Worm (Caenorhabditis elegans) whole organism, L4 larva: ENCODE measurements around the gene nyn-3.
A peak's percentile ranks its signal among the peaks of the same experiment; 100 is the strongest.

ENCODE experiments used
- aha-1 ChIP-seq: fragments of 150-350 bp; peaks from one replicate; lab custom pipeline; 2014; ENCODE audit warnings: missing biosample characterization, missing genetic modification characterization
- aly-2 ChIP-seq: sonication (generic microtip); optimal IDR thresholded peaks from 2 replicates; lab custom pipeline; 2018; ENCODE audit warnings: missing biosample characterization, missing genetic modification characterization
- ceh-20 ChIP-seq: fragments of 200-800 bp; sonication (Bioruptor generic); IDR thresholded peaks from 2 replicates; pipeline ENCODE4 v1.3.6; 2022; ENCODE audit warnings: missing genetic modification reagents, missing genetic modification characterization, missing compliant biosample characterization
- ceh-32 ChIP-seq: sonication (generic microtip); optimal IDR thresholded peaks from 2 replicates; lab custom pipeline; 2016; ENCODE audit warnings: mild to moderate bottlenecking, missing genetic modification characterization, missing compliant biosample characterization; ENCODE audit not compliant: poor library complexity
- ceh-62 ChIP-seq: sonication (generic microtip); optimal IDR thresholded peaks from 2 replicates; lab custom pipeline; 2017; ENCODE audit warnings: missing biosample characterization, missing genetic modification characterization
- dpl-1 ChIP-seq: fragments of 150-350 bp; optimal IDR thresholded peaks from 2 replicates; lab custom pipeline; 2014; ENCODE audit warnings: missing biosample characterization, missing genetic modification reagents, missing genetic modification characterization
- dve-1 ChIP-seq: sonication (generic microtip); optimal IDR thresholded peaks from 2 replicates; lab custom pipeline; 2017; ENCODE audit warnings: antibody characterized with exemption, mild to moderate bottlenecking, missing genetic modification characterization, missing compliant biosample characterization; ENCODE audit not compliant: insufficient read depth
- fos-1 ChIP-seq: fragments of 150-350 bp; optimal IDR thresholded peaks from 2 replicates; lab custom pipeline; 2014; ENCODE audit warnings: missing biosample characterization, missing genetic modification characterization
- jun-1 ChIP-seq: fragments of 150-350 bp; optimal IDR thresholded peaks from 2 replicates; lab custom pipeline; 2014; ENCODE audit warnings: missing biosample characterization, missing genetic modification reagents, missing genetic modification characterization
- lim-7 ChIP-seq: fragments of 200-800 bp; sonication (Bioruptor generic); IDR thresholded peaks from 2 replicates; pipeline ENCODE4 v1.3.6; 2022; ENCODE audit warnings: missing genetic modification characterization, missing compliant biosample characterization
- lir-3 ChIP-seq: sonication (generic microtip); optimal IDR thresholded peaks from 2 replicates; lab custom pipeline; 2016; ENCODE audit warnings: mild to moderate bottlenecking, missing genetic modification characterization, missing compliant biosample characterization
- mep-1 ChIP-seq: fragments of 150-350 bp; sonication (generic microtip); optimal IDR thresholded peaks from 3 replicates; lab custom pipeline; 2014; ENCODE audit warnings: missing biosample characterization, missing genetic modification characterization
- nhr-111 ChIP-seq: fragments of 200-800 bp; sonication (Bioruptor generic); optimal IDR thresholded peaks from 2 replicates; lab custom pipeline; 2018; ENCODE audit warnings: mild to moderate bottlenecking, missing genetic modification characterization, missing compliant biosample characterization
- nhr-28 ChIP-seq: fragments of 150-350 bp; optimal IDR thresholded peaks from 2 replicates; lab custom pipeline; 2014; ENCODE audit warnings: missing biosample characterization, missing genetic modification characterization
- nhr-6 ChIP-seq: fragments of 150-350 bp; optimal IDR thresholded peaks from 2 replicates; lab custom pipeline; 2014; ENCODE audit warnings: missing biosample characterization, missing genetic modification characterization
- nhr-76 ChIP-seq: fragments of 150-350 bp; optimal IDR thresholded peaks from 2 replicates; lab custom pipeline; 2014; ENCODE audit warnings: missing biosample characterization, missing genetic modification characterization
- nhr-77 ChIP-seq: fragments of 150-350 bp; optimal IDR thresholded peaks from 2 replicates; lab custom pipeline; 2014; ENCODE audit warnings: missing biosample characterization, missing genetic modification characterization
- pqm-1 ChIP-seq: sonication (generic microtip); optimal IDR thresholded peaks from 2 replicates; lab custom pipeline; 2017; ENCODE audit warnings: missing biosample characterization, missing genetic modification characterization
- set-16 ChIP-seq: fragments of 200-800 bp; sonication (Bioruptor generic); IDR thresholded peaks from 2 replicates; pipeline ENCODE4 v1.3.6; 2022; ENCODE audit warnings: missing genetic modification reagents, missing genetic modification characterization, missing compliant biosample characterization
- skn-1 ChIP-seq: fragments of 150-350 bp; optimal IDR thresholded peaks from 2 replicates; lab custom pipeline; 2014; ENCODE audit warnings: missing biosample characterization, missing genetic modification characterization
- snpc-1.2 ChIP-seq: fragments of 200-800 bp; sonication (Bioruptor generic); IDR thresholded peaks from 2 replicates; pipeline ENCODE4 v1.3.6; 2022; ENCODE audit warnings: missing genetic modification reagents, missing genetic modification characterization, missing compliant biosample characterization
- spr-3 ChIP-seq: fragments of 200-800 bp; sonication (Bioruptor generic); optimal IDR thresholded peaks from 2 replicates; lab custom pipeline; 2018; ENCODE audit warnings: mild to moderate bottlenecking, missing genetic modification characterization, missing compliant biosample characterization
- unc-39 ChIP-seq: sonication (generic microtip); optimal IDR thresholded peaks from 2 replicates; lab custom pipeline; 2017; ENCODE audit warnings: missing biosample characterization, missing genetic modification characterization
- zag-1 ChIP-seq: fragments of 150-350 bp; optimal IDR thresholded peaks from 2 replicates; lab custom pipeline; 2014; ENCODE audit warnings: missing biosample characterization, missing genetic modification characterization
- zfp-2 ChIP-seq: sonication (generic microtip); optimal IDR thresholded peaks from 2 replicates; lab custom pipeline; 2016; ENCODE audit warnings: mild to moderate bottlenecking, missing genetic modification characterization, missing compliant biosample characterization
- ztf-11 ChIP-seq: fragments of 150-350 bp; optimal IDR thresholded peaks from 2 replicates; lab custom pipeline; 2014; ENCODE audit warnings: missing biosample characterization, missing genetic modification characterization
- ztf-7 ChIP-seq: fragments of 150-350 bp; optimal IDR thresholded peaks from 2 replicates; lab custom pipeline; 2014; ENCODE audit warnings: missing biosample characterization, missing genetic modification characterization

The nyn-3 gene

ce11 chrII:6245199-6245702 lies 47.2 kb downstream of the nyn-3 start, which contains the start of gene blos-4:
blos-4 (plus strand) TSS chrII:6245249.
- TF ChIP-seq ceh-20 (GFP tag; lab: Robert Waterston, UW) (no peak), lim-7 (GFP tag; lab: Robert Waterston, UW) (no peak), dpl-1 (GFP tag; lab: Kevin White, UChicago) (peak; percentile 58), jun-1 (no peak), nhr-77 (tag; lab: Kevin White, UChicago) (no peak), snpc-1.2 (GFP tag; lab: Robert Waterston, UW) (no peak)

DNA sequence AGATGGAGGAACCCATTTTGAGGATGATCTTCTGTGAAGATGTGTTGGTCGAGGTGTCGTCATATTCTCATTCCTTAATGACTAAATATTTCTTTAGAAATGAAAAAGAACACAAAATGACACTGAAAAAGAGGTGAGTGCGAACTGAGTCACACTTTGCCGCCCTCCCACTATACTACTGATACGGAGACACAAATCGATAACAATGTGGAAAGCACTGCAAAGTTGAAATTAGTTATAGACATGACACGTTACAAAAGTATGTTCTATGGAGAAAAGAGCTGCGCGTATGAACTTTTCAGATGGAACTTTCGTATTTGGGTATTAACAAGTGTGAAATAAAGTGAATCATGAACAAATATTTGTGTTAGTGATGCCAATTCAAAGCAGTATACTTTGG lies 48.3 kb downstream of the nyn-3 start, which contains the start of gene tat-4:
TSS of gene tat-4 (minus strand) at position 117 of the 400 bp plus-strand sequence.
- TF ChIP-seq skn-1 (tag; lab: Kevin White, UChicago) (no peak), fos-1 (no peak), zfp-2 (tag; lab: Kevin White, UChicago) (no peak), dve-1 (tag; lab: Kevin White, UChicago) (peak; percentile 12), nhr-28 (tag; lab: Kevin White, UChicago) (peak; percentile 81), set-16 (GFP tag; lab: Robert Waterston, UW) (no peak), pqm-1 (tag; lab: Kevin White, UChicago) (peak; percentile 89), nhr-6 (tag; lab: Kevin White, UChicago) (peak; percentile 24), aha-1 (peak; percentile 14)

- TF ChIP-seq nhr-111 (GFP tag; lab: Kevin White, UChicago) (no peak), ztf-11 (tag; lab: Kevin White, UChicago) (no peak), nhr-76 (tag; lab: Kevin White, UChicago) (no peak), zag-1 (tag; lab: Kevin White, UChicago) (no peak), unc-39 (tag; lab: Kevin White, UChicago) (no peak), ceh-62 (tag; lab: Kevin White, UChicago) (no peak), ceh-32 (tag; lab: Kevin White, UChicago) (no peak), nhr-28 (tag; lab: Kevin White, UChicago) (no peak), spr-3 (GFP tag; lab: Kevin White, UChicago) (no peak), mep-1 (tag; lab: Kevin White, UChicago) (no peak), aly-2 (no peak), lir-3 (tag; lab: Kevin White, UChicago) (no peak), ztf-7 (no peak)
These were observed 50.7 kb downstream of the nyn-3 start, which contains the start of gene T24H7.8 for ce11 chrII:6241758-6242157. T24H7.8 (plus strand) TSS chrII:6242058.
